Fruit fly (Drosophila melanogaster): Measurements from ENCODE around the gene Cyp6d5.

DNA sequence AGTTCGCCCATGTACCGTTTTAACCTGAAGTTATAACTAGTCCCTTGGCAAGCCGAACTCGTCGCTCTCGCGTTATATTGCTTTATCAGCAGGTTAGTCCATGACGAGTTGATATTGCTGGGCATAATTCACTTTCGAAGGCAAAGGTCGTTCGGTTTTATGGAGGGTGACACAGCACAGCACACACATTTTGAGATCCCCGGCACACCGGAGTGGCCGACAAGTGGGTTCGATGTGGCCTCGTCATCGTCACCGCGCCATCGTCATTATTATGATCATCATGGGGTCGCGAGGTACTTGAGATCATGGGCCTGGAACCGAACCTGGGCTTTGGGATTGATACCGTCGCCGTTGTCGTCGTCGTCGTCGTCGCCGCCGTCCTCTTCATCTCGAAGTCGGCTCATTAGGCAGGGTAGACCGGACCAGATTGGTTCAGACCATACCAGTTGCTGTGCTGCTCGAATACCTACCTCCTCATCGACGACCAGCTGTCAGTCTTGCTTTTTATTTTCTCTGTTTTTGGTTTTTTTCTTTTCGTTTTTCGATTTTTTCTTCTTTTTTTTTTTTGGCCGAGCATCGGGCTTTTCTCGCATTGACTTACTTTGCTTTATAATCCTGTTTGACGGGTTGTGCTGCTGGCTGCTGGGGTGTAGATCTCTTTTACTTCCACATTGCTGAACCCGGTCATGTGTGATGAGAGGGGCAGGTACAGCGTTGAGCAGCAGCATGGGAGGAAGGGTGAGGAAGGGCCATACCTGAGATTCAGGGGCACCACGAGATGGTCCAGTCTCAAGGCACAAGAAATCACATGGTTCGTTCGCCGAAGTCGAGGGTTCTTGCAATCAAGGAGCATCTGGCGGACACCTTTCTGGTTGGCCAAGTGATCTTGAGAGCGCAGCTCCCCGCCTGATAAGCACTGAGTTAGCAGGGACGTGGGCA lies 32.3 kb downstream of the Cyp6d5 start:
- TF ChIP-seq CTCF (optimal IDR thresholded peaks at IDR 0.05): no peak
- no peak for TF ChIP-seq CG8478 (optimal IDR thresholded peaks at IDR 0.05)

All from S2 (cell line).